Fruit fly (Drosophila melanogaster): ENCODE data around the gene CG18563.

DNA sequence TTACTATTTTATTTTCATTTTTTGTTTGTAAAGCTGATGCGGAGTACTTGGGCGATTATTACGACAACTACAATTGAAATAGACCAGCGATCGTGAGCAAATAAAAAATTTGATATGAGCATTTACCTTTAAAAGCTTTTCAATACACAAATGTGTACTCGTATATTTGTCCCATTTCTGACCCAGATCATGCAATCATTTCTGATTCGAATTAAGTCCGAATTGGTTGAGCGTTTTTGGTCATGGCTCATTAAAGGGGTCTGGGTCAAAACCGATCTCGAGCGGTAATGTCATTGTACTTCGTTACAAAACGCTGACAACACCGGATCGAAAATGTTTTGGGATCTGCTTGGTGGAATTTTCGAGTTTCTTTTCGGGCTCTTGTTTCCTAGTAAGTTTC, 28.4 kb upstream of the CG18563 start, which contains the start of gene CG43220:
- TF ChIP-seq CG8301 (tag; optimal IDR thresholded peaks at IDR 0.05) (no peak), Ets98B (GFP tag; IDR thresholded peaks at IDR 0.05) (no peak), Snoo (tag; optimal IDR thresholded peaks at IDR 0.05) (no peak), CG34367 (tag; optimal IDR thresholded peaks at IDR 0.05) (no peak), EcR (GFP tag; optimal IDR thresholded peaks at IDR 0.05) (no peak), CG4496 (GFP tag; IDR thresholded peaks at IDR 0.05) (no peak), fd96Ca (GFP tag; IDR thresholded peaks at IDR 0.05) (no peak), Pif1A (GFP tag; optimal IDR thresholded peaks at IDR 0.05) (no peak), CG9948 (tag; optimal IDR thresholded peaks at IDR 0.05) (no peak)

Data from whole organism, pupa.